Worm (Caenorhabditis elegans): ENCODE measurements around the gene T07A5.1.

Gene T07A5.1

DNA sequence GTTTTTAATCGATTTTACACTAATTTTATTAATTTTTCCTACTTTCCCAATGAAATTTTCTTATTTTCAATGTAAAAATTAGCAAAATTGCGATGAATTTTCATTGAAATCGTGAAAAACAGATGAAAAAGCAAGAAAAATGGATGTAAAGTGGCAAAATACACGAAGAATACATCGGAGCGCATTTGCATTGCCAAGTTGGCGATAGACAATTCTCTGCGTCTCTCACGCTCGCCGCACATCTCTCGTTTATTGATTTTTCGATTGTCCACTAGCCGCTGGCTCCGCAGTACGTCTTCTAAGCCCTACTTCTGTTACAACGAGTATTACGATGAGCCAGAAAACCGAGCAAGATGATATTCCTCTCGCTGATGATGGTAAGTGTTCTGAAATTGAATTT is 12.8 kb upstream of the T07A5.1 start, which contains the start of gene unc-69:
TSS of gene unc-69 (plus strand) at position 185 of the 400 bp plus-strand sequence.
- no peak for TF ChIP-seq aly-1 (tag; optimal IDR thresholded peaks at IDR 0.05)
- no peak for TF ChIP-seq ets-7 (tag; optimal IDR thresholded peaks at IDR 0.05)

DNA sequence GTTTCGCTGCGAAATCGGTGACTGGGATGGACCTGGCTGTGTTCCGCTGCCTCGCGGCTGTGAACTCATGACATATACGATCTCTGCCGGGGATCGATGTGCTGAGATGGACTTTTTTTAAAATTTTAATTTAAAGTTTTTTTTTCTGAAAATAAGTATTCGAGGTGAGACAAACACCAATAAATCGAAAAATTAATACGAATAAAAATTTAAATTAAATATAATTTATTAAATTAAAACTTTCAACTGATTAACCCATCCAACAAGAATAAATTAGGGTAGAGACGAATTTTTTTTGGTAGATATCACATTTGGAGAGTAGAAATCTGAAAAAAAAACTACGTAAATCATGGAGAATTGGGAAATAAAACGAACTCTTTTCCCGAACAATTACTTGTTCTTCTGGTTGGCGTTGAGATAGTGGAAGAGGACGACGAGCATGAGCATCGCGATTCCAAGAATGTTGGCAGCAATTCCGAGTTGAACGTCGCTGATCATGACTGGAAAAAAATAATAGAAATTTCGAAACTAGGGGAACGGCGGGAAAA is 12.1 kb upstream of the T07A5.1 start, which contains the start of the genes unc-50 and ostf-4:
TSS of gene unc-50 (minus strand) at position 101 of the 548 bp plus-strand sequence.
TSS of gene ostf-4 (minus strand) at position 498 of the 548 bp plus-strand sequence.
- TF ChIP-seq hmbx-1 (tag; optimal IDR thresholded peaks at IDR 0.05) = no peak
- TF ChIP-seq ceh-13 (GFP tag; optimal IDR thresholded peaks at IDR 0.05) = no peak
- no peak for TF ChIP-seq ets-7 (tag; optimal IDR thresholded peaks at IDR 0.05)
- no peak for TF ChIP-seq hmg-4 (GFP tag; optimal IDR thresholded peaks at IDR 0.05)
- no peak for TF ChIP-seq pes-1 (GFP tag; IDR thresholded peaks at IDR 0.05)
- TF ChIP-seq ama-1 (optimal IDR thresholded peaks at IDR 0.05) = no peak
- no peak for TF ChIP-seq B0310.2 (tag; optimal IDR thresholded peaks at IDR 0.05)
- no peak for TF ChIP-seq ceh-36 (tag; optimal IDR thresholded peaks at IDR 0.05)
- no peak for TF ChIP-seq tbx-37 (GFP tag; conservative IDR thresholded peaks at IDR 0.05)
- TF ChIP-seq tbx-11 (GFP tag; IDR thresholded peaks at IDR 0.05) = no peak
- no peak for TF ChIP-seq F13C5.2 (tag; optimal IDR thresholded peaks at IDR 0.05)
- TF ChIP-seq scrt-1 (GFP tag; IDR thresholded peaks at IDR 0.05) = no peak
- no peak for TF ChIP-seq aly-1 (tag; optimal IDR thresholded peaks at IDR 0.05)
- no peak for TF ChIP-seq hnd-1 (tag; optimal IDR thresholded peaks at IDR 0.05)
- no peak for TF ChIP-seq flt-1 (GFP tag; IDR thresholded peaks at IDR 0.05)
- TF ChIP-seq sea-1 (GFP tag; conservative IDR thresholded peaks at IDR 0.05) = no peak
- TF ChIP-seq tra-4 (tag; optimal IDR thresholded peaks at IDR 0.05) = no peak

DNA sequence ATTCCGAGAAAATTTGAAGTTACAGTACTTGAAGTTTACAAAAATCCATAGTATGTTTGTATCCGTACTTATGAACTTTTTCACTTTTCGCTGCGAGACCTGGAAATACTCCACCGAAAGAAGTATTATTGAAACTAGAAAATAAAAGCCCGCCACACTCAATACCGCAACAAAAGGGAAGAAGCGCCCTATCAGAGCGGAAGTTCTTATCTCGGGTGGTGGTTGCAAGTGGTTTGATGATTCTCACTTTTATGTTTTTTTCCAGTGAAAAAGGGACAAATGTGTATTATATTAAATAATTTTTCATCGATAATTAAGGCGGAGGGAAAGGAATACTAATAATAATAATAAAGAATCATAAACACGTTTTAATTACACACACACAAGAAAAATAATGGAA is 8.2 kb upstream of the T07A5.1 start:
- TF ChIP-seq F13C5.2 (tag; optimal IDR thresholded peaks at IDR 0.05) (no peak), tbx-11 (GFP tag; IDR thresholded peaks at IDR 0.05) (no peak)

DNA sequence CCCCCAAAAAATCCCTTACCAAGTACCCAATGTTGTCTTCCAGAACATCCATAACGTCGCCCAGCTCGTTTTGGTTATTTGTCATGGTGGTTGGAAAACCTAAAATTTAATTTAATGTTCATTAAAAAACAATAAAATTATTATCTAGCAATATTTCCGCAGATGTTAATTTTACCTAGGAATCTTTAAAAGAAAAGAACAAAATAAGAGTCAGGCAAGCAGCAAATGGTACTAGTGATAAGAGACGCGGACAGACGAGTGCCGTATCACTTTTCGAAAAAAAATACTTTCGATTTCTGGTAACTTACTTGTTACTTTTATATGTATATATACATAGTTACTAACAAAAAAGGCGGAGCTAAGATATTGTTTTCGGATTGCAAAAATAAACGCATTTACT is 5.0 kb upstream of the T07A5.1 start, which contains the start of gene T07A5.7:
TSS of gene T07A5.7 (minus strand) at position 101 of the 400 bp plus-strand sequence.
- TF ChIP-seq tra-4 (tag; optimal IDR thresholded peaks at IDR 0.05) (no peak), tbx-11 (GFP tag; IDR thresholded peaks at IDR 0.05) (no peak), pes-1 (GFP tag; IDR thresholded peaks at IDR 0.05) (no peak), scrt-1 (GFP tag; IDR thresholded peaks at IDR 0.05) (no peak), flt-1 (GFP tag; IDR thresholded peaks at IDR 0.05) (no peak), F13C5.2 (tag; optimal IDR thresholded peaks at IDR 0.05) (no peak), aly-1 (tag; optimal IDR thresholded peaks at IDR 0.05) (no peak), hmg-4 (GFP tag; optimal IDR thresholded peaks at IDR 0.05) (no peak), ama-1 (optimal IDR thresholded peaks at IDR 0.05) (no peak)

DNA sequence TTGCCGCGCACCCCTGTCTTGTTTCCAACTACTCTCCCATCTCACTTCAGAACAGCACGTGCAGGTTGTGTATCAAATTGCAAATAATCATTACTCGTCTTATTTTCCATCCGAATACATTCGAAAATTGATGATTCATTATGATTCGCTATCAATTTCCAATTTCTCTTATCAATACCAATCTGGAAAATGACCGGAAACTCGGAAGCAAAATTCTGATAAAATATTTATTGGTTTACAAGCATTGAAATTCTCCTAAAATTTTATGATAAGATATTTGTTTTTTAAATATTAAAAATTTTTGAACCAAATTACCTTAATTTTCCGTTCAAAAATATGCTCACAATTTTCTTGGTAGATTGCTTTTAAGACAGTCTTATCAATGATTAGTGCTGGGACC is 702 bp downstream of the T07A5.1 start:
- TF ChIP-seq F13C5.2 (tag; optimal IDR thresholded peaks at IDR 0.05) = no peak
- TF ChIP-seq scrt-1 (GFP tag; IDR thresholded peaks at IDR 0.05) = no peak
- TF ChIP-seq ceh-36 (tag; optimal IDR thresholded peaks at IDR 0.05) = no peak
- no peak for TF ChIP-seq ama-1 (optimal IDR thresholded peaks at IDR 0.05)
- no peak for TF ChIP-seq ets-7 (tag; optimal IDR thresholded peaks at IDR 0.05)
- no peak for TF ChIP-seq hmbx-1 (tag; optimal IDR thresholded peaks at IDR 0.05)
- TF ChIP-seq tbx-37 (GFP tag; conservative IDR thresholded peaks at IDR 0.05) = no peak
- no peak for TF ChIP-seq aly-1 (tag; optimal IDR thresholded peaks at IDR 0.05)
- no peak for TF ChIP-seq ceh-13 (GFP tag; optimal IDR thresholded peaks at IDR 0.05)
- TF ChIP-seq B0310.2 (tag; optimal IDR thresholded peaks at IDR 0.05) = no peak
- TF ChIP-seq hnd-1 (tag; optimal IDR thresholded peaks at IDR 0.05) = no peak

DNA sequence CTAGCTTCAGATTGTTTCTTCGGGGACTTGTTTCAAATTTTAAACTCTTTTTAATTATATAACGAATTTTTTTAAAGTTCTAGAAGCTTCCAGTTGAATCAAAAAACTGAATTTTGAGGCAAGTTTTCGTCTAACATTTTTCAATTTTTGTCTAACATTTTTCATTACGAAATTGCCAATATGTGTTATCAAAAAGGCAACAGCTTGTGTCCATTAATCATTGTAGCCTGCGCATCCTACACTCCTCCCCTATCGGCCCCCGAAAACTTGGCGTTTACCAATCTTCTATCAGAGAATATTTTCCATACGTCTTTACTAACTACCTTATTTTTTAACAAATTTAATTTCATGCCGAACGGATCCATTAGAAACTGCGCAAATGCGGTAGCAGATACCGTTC is 5.9 kb downstream of the T07A5.1 start, which contains the start of gene vglu-3:
TSS of gene vglu-3 (plus strand) at position 301 of the 400 bp plus-strand sequence.
- TF ChIP-seq hnd-1 (tag; optimal IDR thresholded peaks at IDR 0.05) (no peak), aly-1 (tag; optimal IDR thresholded peaks at IDR 0.05) (no peak), hmg-4 (GFP tag; optimal IDR thresholded peaks at IDR 0.05) (no peak), scrt-1 (GFP tag; IDR thresholded peaks at IDR 0.05) (no peak), hmbx-1 (tag; optimal IDR thresholded peaks at IDR 0.05) (no peak), ceh-36 (tag; optimal IDR thresholded peaks at IDR 0.05) (no peak), ets-7 (tag; optimal IDR thresholded peaks at IDR 0.05) (no peak), tra-4 (tag; optimal IDR thresholded peaks at IDR 0.05) (no peak), flt-1 (GFP tag; IDR thresholded peaks at IDR 0.05) (no peak), B0310.2 (tag; optimal IDR thresholded peaks at IDR 0.05) (no peak), pes-1 (GFP tag; IDR thresholded peaks at IDR 0.05) (no peak)

DNA sequence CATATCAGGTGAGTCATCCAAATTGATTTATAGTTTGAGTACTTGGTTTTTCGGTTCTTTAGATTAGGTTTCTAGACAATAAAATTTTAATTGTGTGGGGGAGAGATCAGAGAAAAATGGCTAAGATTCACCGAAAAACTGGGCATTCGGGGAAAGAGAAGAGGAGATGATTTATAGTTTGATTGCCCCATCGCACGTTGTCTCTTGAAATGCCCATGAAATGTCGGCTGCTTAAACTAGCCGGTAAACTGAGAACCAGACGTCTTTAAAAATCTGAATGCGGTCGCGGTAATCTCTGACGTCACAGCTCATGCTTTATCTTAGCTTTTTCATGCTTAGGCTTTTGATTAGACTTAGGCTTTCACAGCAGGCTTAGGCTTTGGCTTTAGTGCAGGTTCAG is 9.1 kb downstream of the T07A5.1 start:
- no peak for TF ChIP-seq B0310.2 (tag; optimal IDR thresholded peaks at IDR 0.05)
- TF ChIP-seq hmg-4 (GFP tag; optimal IDR thresholded peaks at IDR 0.05) = no peak

DNA sequence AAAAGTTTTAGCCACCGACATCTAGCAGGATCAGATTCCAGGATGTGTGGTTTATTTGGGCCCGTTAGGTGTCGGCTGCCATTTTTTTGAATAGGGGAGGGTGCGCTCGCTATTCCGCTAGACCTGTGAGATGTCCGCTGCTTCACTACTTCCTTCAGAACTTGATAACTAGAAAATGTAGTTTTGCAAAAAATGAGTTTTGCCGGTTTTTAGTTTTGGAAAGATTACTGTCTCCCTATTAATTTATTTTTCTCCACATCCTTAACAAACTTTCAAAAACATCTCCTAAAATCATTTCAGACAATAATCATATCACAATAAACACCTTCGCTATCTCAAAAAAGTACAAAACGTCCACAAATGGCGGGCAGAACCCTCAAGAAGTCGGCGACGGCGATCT is 11.2 kb downstream of the T07A5.1 start, which contains the start of gene vglu-2:
TSS of gene vglu-2 (plus strand) at position 301 of the 400 bp plus-strand sequence.
- no peak for TF ChIP-seq ceh-13 (GFP tag; optimal IDR thresholded peaks at IDR 0.05)
- TF ChIP-seq scrt-1 (GFP tag; IDR thresholded peaks at IDR 0.05) = no peak
- no peak for TF ChIP-seq tbx-11 (GFP tag; IDR thresholded peaks at IDR 0.05)
- no peak for TF ChIP-seq aly-1 (tag; optimal IDR thresholded peaks at IDR 0.05)
- TF ChIP-seq tra-4 (tag; optimal IDR thresholded peaks at IDR 0.05) = no peak
- no peak for TF ChIP-seq F13C5.2 (tag; optimal IDR thresholded peaks at IDR 0.05)
- TF ChIP-seq hnd-1 (tag; optimal IDR thresholded peaks at IDR 0.05) = no peak
- TF ChIP-seq pes-1 (GFP tag; IDR thresholded peaks at IDR 0.05) = no peak
- TF ChIP-seq ceh-36 (tag; optimal IDR thresholded peaks at IDR 0.05) = no peak
- TF ChIP-seq tbx-37 (GFP tag; conservative IDR thresholded peaks at IDR 0.05) = no peak
- TF ChIP-seq hmg-4 (GFP tag; optimal IDR thresholded peaks at IDR 0.05) = no peak
- no peak for TF ChIP-seq ets-7 (tag; optimal IDR thresholded peaks at IDR 0.05)
- no peak for TF ChIP-seq sea-1 (GFP tag; conservative IDR thresholded peaks at IDR 0.05)
- no peak for TF ChIP-seq ama-1 (optimal IDR thresholded peaks at IDR 0.05)
- TF ChIP-seq hmbx-1 (tag; optimal IDR thresholded peaks at IDR 0.05) = no peak
- no peak for TF ChIP-seq B0310.2 (tag; optimal IDR thresholded peaks at IDR 0.05)
